Worm (Caenorhabditis elegans): ENCODE data around the gene C28F5.1.

C28F5.1 gene

ce11 chrII:7505005-7505404 lies at the start of gene C28F5.1:
Gene C28F5.1 (plus strand): TSS chrII:7505305.
- TF ChIP-seq unc-62 (GFP tag; optimal IDR thresholded peaks at IDR 0.05), result no peak

- no peak for TF ChIP-seq unc-62 (GFP tag; optimal IDR thresholded peaks at IDR 0.05)
Measured at ce11 chrII:7456184-7456583, 48.9 kb upstream of the C28F5.1 start, which contains the start of gene D1022.3. Gene D1022.3 (minus strand): TSS chrII:7456284.

ce11 chrII:7457210-7457609 lies 47.9 kb upstream of the C28F5.1 start, which contains the start of gene D1022.4:
Gene D1022.4 (minus strand): TSS chrII:7457292.
- TF ChIP-seq unc-62 (GFP tag; optimal IDR thresholded peaks at IDR 0.05), result no peak

- TF ChIP-seq unc-62 (GFP tag; optimal IDR thresholded peaks at IDR 0.05), result no peak
Measured at ce11 chrII:7458706-7459105, 46.4 kb upstream of the C28F5.1 start, which contains the start of gene D1022.5. Gene D1022.5 (minus strand): TSS chrII:7458806.

- TF ChIP-seq unc-62 (GFP tag; optimal IDR thresholded peaks at IDR 0.05), result no peak
Measured at ce11 chrII:7459205-7459604, 45.9 kb upstream of the C28F5.1 start, which contains the start of gene D1022.2. Gene D1022.2 (plus strand): TSS chrII:7459505.

ce11 chrII:7465519-7465918 lies 39.6 kb upstream of the C28F5.1 start, which contains the start of gene sro-1:
Gene sro-1 (minus strand): TSS chrII:7465619.
- no peak for TF ChIP-seq unc-62 (GFP tag; optimal IDR thresholded peaks at IDR 0.05)

ce11 chrII:7469318-7469717 lies 35.8 kb upstream of the C28F5.1 start:
- no peak for TF ChIP-seq unc-62 (GFP tag; optimal IDR thresholded peaks at IDR 0.05)

ce11 chrII:7478487-7479234 lies 26.4 kb upstream of the C28F5.1 start, which contains the start of the genes aka-1 and ubc-6:
Gene aka-1 (minus strand): TSS chrII:7478537.
Gene ubc-6 (plus strand): TSS chrII:7479187.
- TF ChIP-seq unc-62 (GFP tag; optimal IDR thresholded peaks at IDR 0.05), result no peak

ce11 chrII:7483009-7483408 lies 22.1 kb upstream of the C28F5.1 start, which contains the start of gene cah-2:
Gene cah-2 (minus strand): TSS chrII:7483109.
- no peak for TF ChIP-seq unc-62 (GFP tag; optimal IDR thresholded peaks at IDR 0.05)

- TF ChIP-seq unc-62 (GFP tag; optimal IDR thresholded peaks at IDR 0.05), result no peak
Measured at ce11 chrII:7489605-7490004, 15.5 kb upstream of the C28F5.1 start, which contains the start of gene D1022.9. Gene D1022.9 (minus strand): TSS chrII:7489705.

ce11 chrII:7493599-7493998 lies 11.5 kb upstream of the C28F5.1 start, which contains the start of gene nas-23:
Gene nas-23 (minus strand): TSS chrII:7493699.
- no peak for TF ChIP-seq unc-62 (GFP tag; optimal IDR thresholded peaks at IDR 0.05)

ce11 chrII:7494155-7494554 lies 10.9 kb upstream of the C28F5.1 start, which contains the start of gene R10H1.1:
Gene R10H1.1 (plus strand): TSS chrII:7494455.
- no peak for TF ChIP-seq unc-62 (GFP tag; optimal IDR thresholded peaks at IDR 0.05)

ce11 chrII:7496070-7496469 lies 9.0 kb upstream of the C28F5.1 start, which contains the start of gene spi-1:
Gene spi-1 (plus strand): TSS chrII:7496247.
- no peak for TF ChIP-seq unc-62 (GFP tag; optimal IDR thresholded peaks at IDR 0.05)

- TF ChIP-seq unc-62 (GFP tag; optimal IDR thresholded peaks at IDR 0.05), result no peak
Measured at ce11 chrII:7499390-7499789, 5.7 kb upstream of the C28F5.1 start, which contains the start of gene srab-14. Gene srab-14 (minus strand): TSS chrII:7499490.

ce11 chrII:7519221-7519620 lies 14.1 kb downstream of the C28F5.1 start, which contains the start of gene glb-9:
Gene glb-9 (minus strand): TSS chrII:7519321.
- no peak for TF ChIP-seq unc-62 (GFP tag; optimal IDR thresholded peaks at IDR 0.05)

ce11 chrII:7521420-7521819 lies 16.3 kb downstream of the C28F5.1 start:
- TF ChIP-seq unc-62 (GFP tag; optimal IDR thresholded peaks at IDR 0.05), result no peak

ce11 chrII:7523281-7523680 lies 18.2 kb downstream of the C28F5.1 start, which contains the start of gene ZK1290.15:
Gene ZK1290.15 (plus strand): TSS chrII:7523581.
- TF ChIP-seq unc-62 (GFP tag; optimal IDR thresholded peaks at IDR 0.05), result no peak

Data from whole organism, dauer.